Worm (Caenorhabditis elegans) whole organism, L3 larva: Measurements from ENCODE around the gene W03G1.2.

Source experiments
- aly-2 ChIP-seq: fragments of 150-350 bp; optimal IDR thresholded peaks from 2 replicates; lab custom pipeline; 2014; ENCODE audit warnings: missing biosample characterization, missing genetic modification characterization
- elt-1 ChIP-seq: fragments of 150-350 bp; optimal IDR thresholded peaks from 2 replicates; lab custom pipeline; 2014; ENCODE audit warnings: missing biosample characterization, missing genetic modification characterization
- fkh-10 ChIP-seq: sonication (generic microtip); optimal IDR thresholded peaks from 2 replicates; lab custom pipeline; 2017; ENCODE audit warnings: missing biosample characterization, missing genetic modification reagents, missing genetic modification characterization
- fkh-2 ChIP-seq: fragments of 150-350 bp; optimal IDR thresholded peaks from 2 replicates; lab custom pipeline; 2014; ENCODE audit warnings: missing biosample characterization, missing genetic modification reagents, missing genetic modification characterization
- mdl-1 ChIP-seq: fragments of 150-350 bp; optimal IDR thresholded peaks from 2 replicates; lab custom pipeline; 2014; ENCODE audit warnings: missing biosample characterization, missing genetic modification characterization
- nhr-23 ChIP-seq: fragments of 150-350 bp; optimal IDR thresholded peaks from 2 replicates; lab custom pipeline; 2014; ENCODE audit warnings: missing biosample characterization, missing genetic modification reagents, missing genetic modification characterization
- nhr-237 ChIP-seq: fragments of 150-350 bp; optimal IDR thresholded peaks from 2 replicates; lab custom pipeline; 2014; ENCODE audit warnings: missing biosample characterization, missing genetic modification characterization
- pha-4 ChIP-seq: fragments of 150-350 bp; optimal IDR thresholded peaks from 2 replicates; lab custom pipeline; 2014; ENCODE audit warnings: missing biosample characterization, missing genetic modification reagents, missing genetic modification characterization
- unc-62 ChIP-seq: fragments of 150-350 bp; sonication (generic microtip); optimal IDR thresholded peaks from 4 replicates; lab custom pipeline; 2014; ENCODE audit warnings: missing biosample characterization, missing genetic modification reagents, missing genetic modification characterization
- ztf-11 ChIP-seq: fragments of 150-350 bp; optimal IDR thresholded peaks from 2 replicates; lab custom pipeline; 2014; ENCODE audit warnings: missing biosample characterization, missing genetic modification characterization

DNA sequence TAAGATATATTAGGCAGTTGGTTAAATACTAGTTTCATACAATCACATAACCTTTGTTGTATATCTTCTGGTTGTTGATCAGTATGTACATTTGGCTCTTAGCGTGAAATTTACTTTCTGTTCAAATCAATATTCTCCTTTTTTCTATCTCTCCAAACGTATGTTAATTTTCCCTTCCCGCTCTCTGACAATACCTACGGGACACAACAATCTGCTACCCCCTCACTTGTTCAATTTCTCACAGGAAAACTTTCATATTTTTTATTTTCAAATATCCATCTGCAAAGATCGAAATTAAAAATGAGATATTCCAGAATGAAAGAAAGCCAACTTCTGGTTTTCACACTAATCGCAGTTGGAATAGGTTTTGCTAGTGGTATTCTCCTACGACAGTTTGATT lies 7.4 kb downstream of the W03G1.2 start, which contains the start of gene glt-7:
- TF ChIP-seq pha-4 (tag; lab: Kevin White, UChicago): no peak
- TF ChIP-seq mdl-1 (tag; lab: Kevin White, UChicago): no peak
- TF ChIP-seq nhr-23 (tag; lab: Kevin White, UChicago): no peak
- TF ChIP-seq ztf-11 (tag; lab: Kevin White, UChicago): no peak
- no peak for TF ChIP-seq nhr-237 (tag; lab: Kevin White, UChicago)
- TF ChIP-seq unc-62 (GFP tag; lab: Kevin White, UChicago): no peak
- TF ChIP-seq aly-2 (tag; lab: Kevin White, UChicago): no peak
- TF ChIP-seq fkh-10 (GFP tag; lab: Kevin White, UChicago): no peak
- TF ChIP-seq fkh-2 (tag; lab: Kevin White, UChicago): no peak
- no peak for TF ChIP-seq elt-1 (tag; lab: Kevin White, UChicago)
